Fruit fly (Drosophila melanogaster) S2 (cell line): Measurements from ENCODE around the gene CG14402.

ENCODE experiments used
- CG8478 ChIP-seq: fragments of >200 bp; optimal IDR thresholded peaks from 2 replicates; lab custom pipeline; 2018
- CTCF ChIP-seq, 2 experiments: fragments of >200 bp; optimal IDR thresholded peaks; 2 replicates each; lab custom pipeline; 2018

CG14402 gene

DNA sequence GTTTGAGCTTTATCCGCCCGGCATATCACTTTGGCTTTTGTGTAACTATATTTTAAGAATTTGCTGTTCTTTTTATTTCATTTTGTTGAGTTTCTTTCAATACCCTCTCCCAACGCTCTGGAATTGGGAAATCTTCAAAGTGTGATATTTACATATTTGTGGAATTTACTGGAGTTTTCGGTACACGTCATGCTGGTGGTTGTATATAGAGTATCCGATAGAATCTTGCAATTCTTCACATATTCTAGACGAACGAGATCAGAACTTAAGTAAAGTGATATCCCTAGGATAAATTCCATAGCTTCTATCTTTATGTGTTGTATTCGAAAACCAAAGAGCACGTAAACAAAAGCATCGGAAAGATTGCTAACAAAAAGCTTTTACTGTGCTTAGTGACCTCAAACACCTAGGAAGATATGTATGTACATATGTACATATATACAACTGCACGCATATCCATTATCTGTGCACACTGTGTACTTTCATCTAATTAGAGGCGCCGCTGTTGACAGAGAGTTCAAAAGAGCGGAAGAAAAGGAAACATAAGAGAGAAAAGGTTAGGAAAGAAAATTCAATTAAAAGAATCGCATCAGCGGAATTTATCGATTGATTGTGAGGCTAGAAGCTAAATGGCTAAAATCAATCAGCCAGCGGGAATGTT, 47.7 kb downstream of the CG14402 start:
- TF ChIP-seq CTCF (optimal IDR thresholded peaks at IDR 0.05; lab: Kevin White, UChicago): no peak
- TF ChIP-seq CG8478 (lab: Kevin White, UChicago): no peak

DNA sequence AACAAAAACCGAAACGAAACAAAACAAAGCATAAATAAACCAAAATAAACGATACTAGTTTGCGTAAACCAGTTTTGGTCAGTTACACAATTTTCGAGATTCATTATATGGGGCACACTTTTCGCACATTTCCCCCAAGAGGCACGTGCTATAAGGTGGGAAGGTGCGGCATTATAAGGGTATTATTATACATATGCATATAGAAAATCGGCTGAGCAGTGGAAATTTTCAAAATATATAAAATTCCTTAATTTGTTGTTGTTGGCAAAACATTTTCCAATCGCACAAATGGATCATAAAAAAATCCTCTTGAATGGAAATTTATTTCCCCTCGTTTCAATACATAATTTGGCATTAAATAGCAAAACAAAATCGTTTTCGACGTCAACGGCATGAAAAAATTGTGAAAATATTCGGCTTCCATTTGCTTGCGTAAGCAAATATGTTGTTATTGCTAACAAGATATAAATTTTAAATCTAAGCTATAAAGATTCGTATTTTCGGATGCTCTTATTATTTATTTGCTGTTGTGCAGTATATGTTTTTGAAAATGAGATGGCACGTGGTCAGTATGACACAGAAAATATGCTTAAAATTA, 49.5 kb downstream of the CG14402 start:
- TF ChIP-seq CTCF (optimal IDR thresholded peaks at IDR 0.05; lab: Kevin White, UChicago): no peak
- no peak for TF ChIP-seq CG8478 (lab: Kevin White, UChicago)
